Worm (Caenorhabditis elegans) whole organism, L1 larva: ENCODE data around the gene inx-3.

Source experiments
- C16A3.4 ChIP-seq: fragments of 150-350 bp; optimal IDR thresholded peaks from 2 replicates; lab custom pipeline; 2014; ENCODE audit warnings: missing biosample characterization, missing genetic modification characterization
- C34B4.2 ChIP-seq: sonication (generic microtip); optimal IDR thresholded peaks from 2 replicates; lab custom pipeline; 2017; ENCODE audit warnings: mild to moderate bottlenecking, missing genetic modification characterization, missing compliant biosample characterization
- F16B12.6 ChIP-seq: fragments of 150-350 bp; optimal IDR thresholded peaks from 2 replicates; lab custom pipeline; 2014; ENCODE audit warnings: missing biosample characterization, missing genetic modification characterization
- Y116A8C.19 ChIP-seq: sonication (generic microtip); optimal IDR thresholded peaks from 2 replicates; lab custom pipeline; 2016; ENCODE audit warnings: missing compliant biosample characterization, missing genetic modification characterization, borderline replicate concordance
- aha-1 ChIP-seq: fragments of 150-350 bp; optimal IDR thresholded peaks from 2 replicates; lab custom pipeline; 2014; ENCODE audit warnings: missing biosample characterization, missing genetic modification characterization
- alr-1 ChIP-seq: fragments of 200-800 bp; sonication (Bioruptor generic); optimal IDR thresholded peaks from 2 replicates; lab custom pipeline; 2018; ENCODE audit warnings: borderline replicate concordance, mild to moderate bottlenecking, missing genetic modification characterization, missing compliant biosample characterization
- ceh-88 ChIP-seq: fragments of 200-800 bp; sonication (Bioruptor generic); IDR thresholded peaks from 2 replicates; pipeline ENCODE4 v1.3.6; 2022; ENCODE audit warnings: missing genetic modification characterization, missing compliant biosample characterization
- dpl-1 ChIP-seq, 3 experiments: fragments of 150-350 bp in 2 of 3; sonication (generic microtip) in 1 of 3; optimal IDR thresholded peaks; 2 replicates each; lab custom pipeline; 2014 to 2017; ENCODE audit warnings: missing biosample characterization in 3 of 3, missing genetic modification characterization in 3 of 3, missing genetic modification reagents in 3 of 3
- dsc-1 ChIP-seq: sonication (generic microtip); optimal IDR thresholded peaks from 2 replicates; lab custom pipeline; 2016; ENCODE audit warnings: mild to moderate bottlenecking, missing genetic modification characterization, missing compliant biosample characterization
- efl-1 ChIP-seq, 4 experiments: fragments of 150-350 bp; optimal IDR thresholded peaks in 3 of 4; peaks in 1 of 4; 1 replicate in 1 of 4; 2 replicates in 3 of 4; lab custom pipeline; 2014; ENCODE audit warnings: missing biosample characterization in 2 of 4, missing genetic modification characterization in 2 of 4, missing genetic modification reagents in 2 of 4
- efl-3 ChIP-seq: fragments of 200-800 bp; sonication (Bioruptor generic); optimal IDR thresholded peaks from 2 replicates; lab custom pipeline; 2018; ENCODE audit warnings: mild to moderate bottlenecking, missing genetic modification characterization, missing compliant biosample characterization
- egl-27 ChIP-seq, 2 experiments: fragments of 150-350 bp in 1 of 2; sonication (generic microtip); optimal IDR thresholded peaks; 3 replicates each; lab custom pipeline; 2017 to 2018; ENCODE audit warnings: missing biosample characterization in 2 of 2, missing genetic modification characterization in 2 of 2, missing genetic modification reagents in 2 of 2
- ets-5 ChIP-seq: fragments of 200-800 bp; sonication (Bioruptor generic); IDR thresholded peaks from 2 replicates; pipeline ENCODE4 v1.3.6; 2022; ENCODE audit warnings: missing genetic modification characterization, missing compliant biosample characterization
- fkh-10 ChIP-seq: sonication (generic microtip); optimal IDR thresholded peaks from 2 replicates; lab custom pipeline; 2017; ENCODE audit warnings: missing biosample characterization, missing genetic modification reagents, missing genetic modification characterization
- fos-1 ChIP-seq: fragments of 150-350 bp; optimal IDR thresholded peaks from 2 replicates; lab custom pipeline; 2014; ENCODE audit warnings: missing biosample characterization, missing genetic modification characterization
- hlh-17 ChIP-seq: fragments of 200-800 bp; sonication (Bioruptor generic); optimal IDR thresholded peaks from 2 replicates; lab custom pipeline; 2018; ENCODE audit warnings: missing genetic modification characterization, mild to moderate bottlenecking, missing compliant biosample characterization, moderate library complexity, borderline replicate concordance
- hlh-4 ChIP-seq: sonication (generic microtip); optimal IDR thresholded peaks from 2 replicates; lab custom pipeline; 2016; ENCODE audit warnings: mild to moderate bottlenecking, missing genetic modification characterization, missing compliant biosample characterization
- hpl-2 ChIP-seq: fragments of 150-350 bp; optimal IDR thresholded peaks from 2 replicates; lab custom pipeline; 2014; ENCODE audit warnings: missing biosample characterization, missing genetic modification reagents, missing genetic modification characterization
- lin-14 ChIP-seq: fragments of 200-800 bp; sonication (Bioruptor generic); optimal IDR thresholded peaks from 2 replicates; lab custom pipeline; 2018; ENCODE audit warnings: mild to moderate bottlenecking, missing genetic modification characterization, moderate library complexity, missing compliant biosample characterization
- lin-15B ChIP-seq: fragments of 150-350 bp; sonication (generic microtip); optimal IDR thresholded peaks from 3 replicates; lab custom pipeline; 2014; ENCODE audit warnings: missing biosample characterization, missing genetic modification characterization
- lin-35 ChIP-seq, 2 experiments: fragments of 150-350 bp; optimal IDR thresholded peaks; 2 replicates each; lab custom pipeline; 2014; ENCODE audit warnings: missing biosample characterization in 2 of 2, missing genetic modification characterization in 2 of 2, missing genetic modification reagents in 2 of 2
- lin-39 ChIP-seq: fragments of 150-350 bp; optimal IDR thresholded peaks from 2 replicates; lab custom pipeline; 2014; ENCODE audit warnings: missing biosample characterization, missing genetic modification reagents, missing genetic modification characterization
- lir-3 ChIP-seq: sonication (generic microtip); optimal IDR thresholded peaks from 2 replicates; lab custom pipeline; 2016; ENCODE audit warnings: mild to moderate bottlenecking, missing genetic modification characterization, moderate library complexity, missing compliant biosample characterization; ENCODE audit not compliant: poor library complexity
- lsy-2 ChIP-seq, 2 experiments: fragments of 150-350 bp; optimal IDR thresholded peaks; 2 replicates each; lab custom pipeline; 2014; ENCODE audit warnings: missing biosample characterization in 2 of 2, missing genetic modification characterization in 2 of 2
- mab-9 ChIP-seq: fragments of 200-800 bp; sonication (Bioruptor generic); IDR thresholded peaks from 2 replicates; pipeline ENCODE4 v1.3.6; 2022; ENCODE audit warnings: missing genetic modification reagents, missing genetic modification characterization, missing compliant biosample characterization
- mef-2 ChIP-seq: fragments of 150-350 bp; optimal IDR thresholded peaks from 2 replicates; lab custom pipeline; 2014; ENCODE audit warnings: missing biosample characterization, missing genetic modification characterization
- mep-1 ChIP-seq: fragments of 150-350 bp; optimal IDR thresholded peaks from 2 replicates; lab custom pipeline; 2014; ENCODE audit warnings: missing biosample characterization, missing genetic modification characterization
- nhr-11 ChIP-seq: fragments of 150-350 bp; optimal IDR thresholded peaks from 2 replicates; lab custom pipeline; 2014; ENCODE audit warnings: missing biosample characterization, missing genetic modification characterization
- nhr-12 ChIP-seq: sonication (generic microtip); optimal IDR thresholded peaks from 2 replicates; lab custom pipeline; 2017; ENCODE audit warnings: missing biosample characterization, missing genetic modification characterization
- nhr-19 ChIP-seq: fragments of 200-800 bp; sonication (Bioruptor generic); conservative IDR thresholded peaks from 2 replicates; pipeline ENCODE4 v1.3.6; 2022; ENCODE audit warnings: missing genetic modification characterization, missing compliant biosample characterization
- nhr-20 ChIP-seq: sonication (generic microtip); optimal IDR thresholded peaks from 2 replicates; lab custom pipeline; 2016; ENCODE audit warnings: mild to moderate bottlenecking, missing genetic modification characterization, missing compliant biosample characterization
- nhr-237 ChIP-seq: fragments of 150-350 bp; optimal IDR thresholded peaks from 2 replicates; lab custom pipeline; 2014; ENCODE audit warnings: missing biosample characterization, missing genetic modification characterization
- nhr-71 ChIP-seq: sonication (generic microtip); optimal IDR thresholded peaks from 2 replicates; lab custom pipeline; 2016; ENCODE audit warnings: mild to moderate bottlenecking, missing genetic modification characterization, moderate library complexity, missing compliant biosample characterization
- nhr-76 ChIP-seq: sonication (generic microtip); optimal IDR thresholded peaks from 2 replicates; lab custom pipeline; 2017; ENCODE audit warnings: missing biosample characterization, missing genetic modification characterization
- nhr-77 ChIP-seq: fragments of 150-350 bp; optimal IDR thresholded peaks from 2 replicates; lab custom pipeline; 2014; ENCODE audit warnings: missing biosample characterization, missing genetic modification characterization
- nhr-84 ChIP-seq: sonication (generic microtip); optimal IDR thresholded peaks from 2 replicates; lab custom pipeline; 2017; ENCODE audit warnings: missing biosample characterization, missing genetic modification characterization
- nhr-85 ChIP-seq: sonication (generic microtip); peaks from one replicate; lab custom pipeline; 2016; ENCODE audit warnings: missing genetic modification characterization, inconsistent platforms, missing compliant biosample characterization
- nhr-90 ChIP-seq: sonication (generic microtip); optimal IDR thresholded peaks from 2 replicates; lab custom pipeline; 2016; ENCODE audit warnings: mild to moderate bottlenecking, missing genetic modification characterization, missing compliant biosample characterization; ENCODE audit not compliant: poor library complexity
- pag-3 ChIP-seq: sonication (generic microtip); optimal IDR thresholded peaks from 2 replicates; lab custom pipeline; 2017; ENCODE audit warnings: missing genetic modification characterization, mild to moderate bottlenecking, missing compliant biosample characterization, antibody characterized with exemption, borderline replicate concordance; ENCODE audit not compliant: insufficient read depth
- pax-3 ChIP-seq: fragments of 200-800 bp; sonication (Bioruptor generic); optimal IDR thresholded peaks from 2 replicates; lab custom pipeline; 2018; ENCODE audit warnings: mild to moderate bottlenecking, missing genetic modification characterization, moderate library complexity, missing compliant biosample characterization
- pqm-1 ChIP-seq: sonication (generic microtip); optimal IDR thresholded peaks from 3 replicates; lab custom pipeline; 2017; ENCODE audit warnings: missing biosample characterization, missing genetic modification characterization
- snpc-4 ChIP-seq: fragments of 150-350 bp; optimal IDR thresholded peaks from 2 replicates; lab custom pipeline; 2014; ENCODE audit warnings: missing biosample characterization, missing genetic modification characterization
- snu-23 ChIP-seq: sonication (generic microtip); optimal IDR thresholded peaks from 2 replicates; lab custom pipeline; 2016; ENCODE audit warnings: missing genetic modification characterization, missing compliant biosample characterization
- sox-4 ChIP-seq: sonication (generic microtip); optimal IDR thresholded peaks from 2 replicates; lab custom pipeline; 2016; ENCODE audit warnings: missing genetic modification characterization, missing compliant biosample characterization
- sptf-1 ChIP-seq: fragments of 150-350 bp; optimal IDR thresholded peaks from 2 replicates; lab custom pipeline; 2014; ENCODE audit warnings: missing biosample characterization, missing genetic modification characterization
- tlp-1 ChIP-seq: fragments of 150-350 bp; optimal IDR thresholded peaks from 2 replicates; lab custom pipeline; 2014; ENCODE audit warnings: missing biosample characterization, missing genetic modification characterization
- unc-30 ChIP-seq: sonication (generic microtip); optimal IDR thresholded peaks from 2 replicates; lab custom pipeline; 2017; ENCODE audit warnings: missing biosample characterization, missing genetic modification characterization
- unc-86 ChIP-seq: sonication (generic microtip); optimal IDR thresholded peaks from 2 replicates; lab custom pipeline; 2016; ENCODE audit warnings: missing genetic modification characterization, missing compliant biosample characterization
- vab-15 ChIP-seq: sonication (generic microtip); optimal IDR thresholded peaks from 2 replicates; lab custom pipeline; 2017; ENCODE audit warnings: missing genotype, mild to moderate bottlenecking, missing genetic modification characterization, missing compliant biosample characterization
- zag-1 ChIP-seq: fragments of 150-350 bp; optimal IDR thresholded peaks from 2 replicates; lab custom pipeline; 2014; ENCODE audit warnings: missing biosample characterization, missing genetic modification characterization
- zip-4 ChIP-seq: fragments of 200-800 bp; sonication (Bioruptor generic); optimal IDR thresholded peaks from 2 replicates; lab custom pipeline; 2018; ENCODE audit warnings: mild to moderate bottlenecking, missing genetic modification characterization, moderate library complexity, missing compliant biosample characterization
- ztf-11 ChIP-seq, 2 experiments: sonication (generic microtip); optimal IDR thresholded peaks; 2 replicates each; lab custom pipeline; 2016 to 2017; ENCODE audit warnings: missing genetic modification characterization in 2 of 2, missing biosample characterization in 1 of 2, missing compliant biosample characterization in 1 of 2

The inx-3 gene

ce11 chrX:6041995-6042481 is 46.1 kb downstream of the inx-3 start:
- TF ChIP-seq tlp-1 (tag; lab: Kevin White, UChicago): no peak
- peak; percentile 13 to 37 for TF ChIP-seq efl-1 (optimal IDR thresholded peaks at IDR 0.05; lab: Kevin White, UChicago)
- TF ChIP-seq efl-1 (GFP tag; optimal IDR thresholded peaks at IDR 0.05 in 1 of 2; lab: Kevin White, UChicago): peak; percentile 24 to 94
- TF ChIP-seq nhr-76: no peak
- peak in 1 of 3 experiments; percentile 43 for TF ChIP-seq dpl-1 (GFP tag; optimal IDR thresholded peaks at IDR 0.05; lab: Kevin White, UChicago)
- peak; percentile 60 to 85 for TF ChIP-seq lsy-2 (tag; optimal IDR thresholded peaks at IDR 0.05; lab: Kevin White, UChicago)
- no peak for TF ChIP-seq nhr-12 (tag; lab: Kevin White, UChicago)
- TF ChIP-seq zip-4: no peak
- peak; percentile 94 for TF ChIP-seq nhr-85 (tag; lab: Kevin White, UChicago)
- TF ChIP-seq snu-23 (GFP tag; lab: Kevin White, UChicago): peak; percentile 95
- no peak for TF ChIP-seq efl-3 (GFP tag; lab: Kevin White, UChicago)
- TF ChIP-seq pag-3 (tag; lab: Kevin White, UChicago): peak; percentile 15
- no peak for TF ChIP-seq zag-1
- TF ChIP-seq pax-3 (tag; lab: Kevin White, UChicago): no peak
- TF ChIP-seq C34B4.2 (tag; lab: Kevin White, UChicago): no peak
- no peak for TF ChIP-seq nhr-11 (tag; lab: Kevin White, UChicago)
- no peak for TF ChIP-seq unc-86 (tag; lab: Kevin White, UChicago)
- TF ChIP-seq aha-1 (tag; lab: Kevin White, UChicago): no peak
- TF ChIP-seq lin-39 (tag; lab: Kevin White, UChicago): no peak
- no peak for TF ChIP-seq ceh-88 (GFP tag; lab: Robert Waterston, UW)
- peak; percentile 82 for TF ChIP-seq nhr-90 (tag; lab: Kevin White, UChicago)
- TF ChIP-seq ets-5 (GFP tag; lab: Robert Waterston, UW): no peak
- TF ChIP-seq nhr-84 (tag; lab: Kevin White, UChicago): no peak
- peak; percentile 86 for TF ChIP-seq mep-1
- TF ChIP-seq alr-1 (tag; lab: Kevin White, UChicago): no peak
- TF ChIP-seq lin-14 (GFP tag; lab: Kevin White, UChicago): peak; percentile 94
- TF ChIP-seq nhr-237 (tag; lab: Kevin White, UChicago): peak; percentile 20
- no peak for TF ChIP-seq F16B12.6
- TF ChIP-seq vab-15 (tag; lab: Kevin White, UChicago): no peak
- TF ChIP-seq hlh-4 (tag; lab: Kevin White, UChicago): no peak
- no peak for TF ChIP-seq ztf-11 (tag; optimal IDR thresholded peaks at IDR 0.05; lab: Kevin White, UChicago)
- TF ChIP-seq mef-2: no peak
- TF ChIP-seq lin-15B (tag; lab: Kevin White, UChicago): no peak
- peak; percentile 9 for TF ChIP-seq lir-3 (tag; lab: Kevin White, UChicago)
- TF ChIP-seq C16A3.4: peak; percentile 72
- TF ChIP-seq nhr-19 (GFP tag; lab: Robert Waterston, UW): peak; percentile 72; the same call in 1 of the 2 replicates
- no peak for TF ChIP-seq snpc-4
- no peak for TF ChIP-seq hpl-2 (GFP tag; lab: Kevin White, UChicago)
- TF ChIP-seq egl-27 (tag; optimal IDR thresholded peaks at IDR 0.05; lab: Kevin White, UChicago): peak; percentile 9 to 16
- no peak for TF ChIP-seq mab-9 (GFP tag; lab: Robert Waterston, UW)
- peak; percentile 35 for TF ChIP-seq fos-1 (tag; lab: Kevin White, UChicago)
- TF ChIP-seq dsc-1 (tag; lab: Kevin White, UChicago): no peak
- no peak for TF ChIP-seq fkh-10 (GFP tag; lab: Kevin White, UChicago)
- peak; percentile 90 for TF ChIP-seq nhr-71 (tag; lab: Kevin White, UChicago)
- no peak for TF ChIP-seq unc-30 (tag; lab: Kevin White, UChicago)
- no peak for TF ChIP-seq Y116A8C.19 (tag; lab: Kevin White, UChicago)
- no peak for TF ChIP-seq hlh-17
- TF ChIP-seq sptf-1 (tag; lab: Kevin White, UChicago): no peak
- peak; percentile 34 to 76 for TF ChIP-seq lin-35 (GFP tag; optimal IDR thresholded peaks at IDR 0.05; lab: Kevin White, UChicago)
- TF ChIP-seq nhr-77 (tag; lab: Kevin White, UChicago): peak; percentile 68
- TF ChIP-seq pqm-1: no peak
- no peak for TF ChIP-seq sox-4
- peak; percentile 94 for TF ChIP-seq nhr-20 (tag; lab: Kevin White, UChicago)
